Worm (Caenorhabditis elegans): ENCODE results near the gene ttr-38.

Gene ttr-38

DNA sequence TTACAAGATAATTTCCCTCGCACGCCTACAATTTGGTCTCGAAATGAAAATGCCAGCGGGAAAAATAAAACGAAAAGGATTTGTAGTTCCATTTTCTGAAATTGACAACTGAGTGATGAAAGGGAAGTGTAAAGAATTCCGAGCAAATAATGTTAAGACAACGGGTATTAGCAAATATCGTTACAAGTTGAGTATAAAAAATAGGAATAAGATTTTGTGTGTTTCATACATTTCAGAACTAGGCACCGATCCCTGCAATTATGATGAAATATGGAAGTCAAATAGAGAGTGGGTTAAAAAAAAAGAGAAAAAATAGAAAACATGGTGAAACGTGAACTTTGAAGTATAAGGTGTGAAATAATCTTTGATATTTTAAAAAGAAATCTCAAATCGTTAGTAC, at the start of gene ttr-38:
Gene ttr-38, minus strand, starts transcription at position 101 of the 400 bp plus-strand sequence.
- TF ChIP-seq lin-13 (GFP tag; optimal IDR thresholded peaks at IDR 0.05) (no peak), unc-62 (GFP tag; optimal IDR thresholded peaks at IDR 0.05) (no peak), unc-130 (tag; optimal IDR thresholded peaks at IDR 0.05) (no peak), ceh-63 (GFP tag; optimal IDR thresholded peaks at IDR 0.05) (no peak), swsn-7 (tag; optimal IDR thresholded peaks at IDR 0.05) (no peak), ets-5 (GFP tag; IDR thresholded peaks at IDR 0.05) (no peak), efl-1 (optimal IDR thresholded peaks at IDR 0.05) (no peak), efl-1 (GFP tag; optimal IDR thresholded peaks at IDR 0.05 in 1 of 2) (no peak), C34B4.2 (tag; optimal IDR thresholded peaks at IDR 0.05) (no peak)

ce11 chrX:9364082-9364481, 49.8 kb upstream of the ttr-38 start:
- no peak for TF ChIP-seq zip-4 (GFP tag; optimal IDR thresholded peaks at IDR 0.05)
- peak; percentile 87 for TF ChIP-seq elt-2 (tag; optimal IDR thresholded peaks at IDR 0.05)
- TF ChIP-seq lin-35 (GFP tag; optimal IDR thresholded peaks at IDR 0.05): no peak
- no peak for TF ChIP-seq mab-9 (GFP tag; IDR thresholded peaks at IDR 0.05)
- no peak for TF ChIP-seq hpl-2 (GFP tag; optimal IDR thresholded peaks at IDR 0.05)
- TF ChIP-seq vab-15 (tag; optimal IDR thresholded peaks at IDR 0.05): no peak
- no peak for TF ChIP-seq ztf-11 (tag; optimal IDR thresholded peaks at IDR 0.05)
- TF ChIP-seq lin-13 (GFP tag; optimal IDR thresholded peaks at IDR 0.05): no peak
- no peak for TF ChIP-seq ztf-4 (tag; optimal IDR thresholded peaks at IDR 0.05)
- TF ChIP-seq lir-3 (tag; optimal IDR thresholded peaks at IDR 0.05; ENCODE audit: poor library complexity): no peak
- TF ChIP-seq Y116A8C.19 (tag; optimal IDR thresholded peaks at IDR 0.05; ENCODE audit: borderline replicate concordance): no peak
- TF ChIP-seq snu-23 (GFP tag; optimal IDR thresholded peaks at IDR 0.05): no peak
- TF ChIP-seq nhr-90 (tag; optimal IDR thresholded peaks at IDR 0.05; ENCODE audit: poor library complexity): peak; percentile 14
- no peak for TF ChIP-seq efl-1 (optimal IDR thresholded peaks at IDR 0.05)
- no peak for TF ChIP-seq efl-1 (GFP tag; optimal IDR thresholded peaks at IDR 0.05 in 1 of 2)

- TF ChIP-seq efl-3 (GFP tag; optimal IDR thresholded peaks at IDR 0.05) (no peak), lin-14 (GFP tag; optimal IDR thresholded peaks at IDR 0.05) (peak; percentile 64), ceh-88 (GFP tag; IDR thresholded peaks at IDR 0.05) (no peak), ces-1 (GFP tag; optimal IDR thresholded peaks at IDR 0.05) (peak; percentile 12), lin-15B (tag; optimal IDR thresholded peaks at IDR 0.05) (no peak), mef-2 (tag; optimal IDR thresholded peaks at IDR 0.05) (no peak), ceh-8 (GFP tag; optimal IDR thresholded peaks at IDR 0.05) (peak; percentile 8), fkh-10 (GFP tag; optimal IDR thresholded peaks at IDR 0.05) (peak; percentile 80), dsc-1 (tag; optimal IDR thresholded peaks at IDR 0.05) (no peak)
These were observed 46.8 kb upstream of the ttr-38 start for ce11 chrX:9361136-9361535.

ce11 chrX:9349844-9350556, 35.7 kb upstream of the ttr-38 start, which contains the start of gene flp-20:
TSS of gene flp-20 (minus strand) at chrX:9349894.
- TF ChIP-seq nhr-237 (tag; optimal IDR thresholded peaks at IDR 0.05): no peak
- no peak for TF ChIP-seq hlh-4 (tag; optimal IDR thresholded peaks at IDR 0.05)
- TF ChIP-seq mep-1 (tag; optimal IDR thresholded peaks at IDR 0.05): no peak
- TF ChIP-seq zag-1 (tag; optimal IDR thresholded peaks at IDR 0.05): no peak
- TF ChIP-seq grh-1 (GFP tag; IDR thresholded peaks at IDR 0.05): no peak
- no peak for TF ChIP-seq nhr-84 (tag; optimal IDR thresholded peaks at IDR 0.05)
- TF ChIP-seq tbx-2 (tag; optimal IDR thresholded peaks at IDR 0.05): no peak
- TF ChIP-seq ceh-90 (tag; optimal IDR thresholded peaks at IDR 0.05): no peak
- TF ChIP-seq Y116A8C.19 (tag; optimal IDR thresholded peaks at IDR 0.05; ENCODE audit: borderline replicate concordance): no peak
- TF ChIP-seq lir-3 (tag; optimal IDR thresholded peaks at IDR 0.05; ENCODE audit: poor library complexity): no peak
- TF ChIP-seq dsc-1 (tag; optimal IDR thresholded peaks at IDR 0.05): no peak
- no peak for TF ChIP-seq C16A3.4 (tag; optimal IDR thresholded peaks at IDR 0.05)
- TF ChIP-seq lin-39 (tag; optimal IDR thresholded peaks at IDR 0.05): no peak
- TF ChIP-seq dpl-1 (GFP tag; optimal IDR thresholded peaks at IDR 0.05): no peak

Measured in whole organism, L1 larva.